Worm (Caenorhabditis elegans): Measurements from ENCODE around the gene jmjd-4.

Gene jmjd-4

DNA sequence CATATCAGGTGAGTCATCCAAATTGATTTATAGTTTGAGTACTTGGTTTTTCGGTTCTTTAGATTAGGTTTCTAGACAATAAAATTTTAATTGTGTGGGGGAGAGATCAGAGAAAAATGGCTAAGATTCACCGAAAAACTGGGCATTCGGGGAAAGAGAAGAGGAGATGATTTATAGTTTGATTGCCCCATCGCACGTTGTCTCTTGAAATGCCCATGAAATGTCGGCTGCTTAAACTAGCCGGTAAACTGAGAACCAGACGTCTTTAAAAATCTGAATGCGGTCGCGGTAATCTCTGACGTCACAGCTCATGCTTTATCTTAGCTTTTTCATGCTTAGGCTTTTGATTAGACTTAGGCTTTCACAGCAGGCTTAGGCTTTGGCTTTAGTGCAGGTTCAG lies 36.9 kb downstream of the jmjd-4 start:
- TF ChIP-seq ceh-16 (tag; optimal IDR thresholded peaks at IDR 0.05) = no peak
- TF ChIP-seq snpc-4 (tag; optimal IDR thresholded peaks at IDR 0.05) = peak; percentile 80
- TF ChIP-seq ceh-82 (tag; optimal IDR thresholded peaks at IDR 0.05) = no peak

DNA sequence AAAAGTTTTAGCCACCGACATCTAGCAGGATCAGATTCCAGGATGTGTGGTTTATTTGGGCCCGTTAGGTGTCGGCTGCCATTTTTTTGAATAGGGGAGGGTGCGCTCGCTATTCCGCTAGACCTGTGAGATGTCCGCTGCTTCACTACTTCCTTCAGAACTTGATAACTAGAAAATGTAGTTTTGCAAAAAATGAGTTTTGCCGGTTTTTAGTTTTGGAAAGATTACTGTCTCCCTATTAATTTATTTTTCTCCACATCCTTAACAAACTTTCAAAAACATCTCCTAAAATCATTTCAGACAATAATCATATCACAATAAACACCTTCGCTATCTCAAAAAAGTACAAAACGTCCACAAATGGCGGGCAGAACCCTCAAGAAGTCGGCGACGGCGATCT lies 39.0 kb downstream of the jmjd-4 start, which contains the start of gene vglu-2:
vglu-2 (plus strand) TSS at position 301 of the 400 bp plus-strand sequence.
- no peak for TF ChIP-seq peb-1 (tag; optimal IDR thresholded peaks at IDR 0.05)

DNA sequence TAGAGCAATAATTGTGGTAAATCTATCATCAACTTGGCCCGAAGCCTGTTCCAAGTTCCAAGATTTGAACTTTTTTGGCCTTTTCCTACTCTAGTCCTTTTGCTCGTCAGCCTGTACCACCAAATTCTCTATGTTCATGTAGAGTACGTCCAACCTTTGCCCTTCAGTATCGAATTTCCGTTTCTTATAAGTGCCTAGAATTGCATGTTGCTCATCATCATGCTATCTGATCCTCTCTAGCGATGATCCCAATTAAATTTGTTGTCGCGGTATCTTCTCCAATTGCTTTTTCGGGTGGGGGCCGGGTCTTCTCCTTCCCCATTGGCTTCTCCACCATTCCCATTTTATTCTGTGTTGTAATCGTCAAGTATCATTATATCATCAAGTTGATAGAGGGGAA lies 39.9 kb downstream of the jmjd-4 start:
- no peak for TF ChIP-seq unc-39 (tag; optimal IDR thresholded peaks at IDR 0.05)
- TF ChIP-seq ZK546.5 (tag; optimal IDR thresholded peaks at IDR 0.05) = no peak
- TF ChIP-seq gmeb-1 (tag; optimal IDR thresholded peaks at IDR 0.05) = no peak
- no peak for TF ChIP-seq lsy-2 (tag; optimal IDR thresholded peaks at IDR 0.05)
- no peak for TF ChIP-seq aly-2 (tag; optimal IDR thresholded peaks at IDR 0.05)
- no peak for TF ChIP-seq elt-1 (tag; optimal IDR thresholded peaks at IDR 0.05)
- no peak for TF ChIP-seq unc-55 (GFP tag; optimal IDR thresholded peaks at IDR 0.05)
- no peak for TF ChIP-seq elt-3 (tag; optimal IDR thresholded peaks at IDR 0.05)
- TF ChIP-seq sma-9 (GFP tag; optimal IDR thresholded peaks at IDR 0.05) = no peak
- TF ChIP-seq sma-9 (tag; optimal IDR thresholded peaks at IDR 0.05) = no peak
- TF ChIP-seq zag-1 (tag; optimal IDR thresholded peaks at IDR 0.05) = no peak
- no peak for TF ChIP-seq sem-4 (tag; optimal IDR thresholded peaks at IDR 0.05)
- no peak for TF ChIP-seq mdl-1 (tag; optimal IDR thresholded peaks at IDR 0.05)
- TF ChIP-seq alr-1 (tag; optimal IDR thresholded peaks at IDR 0.05) = no peak
- no peak for TF ChIP-seq ceh-16 (tag; optimal IDR thresholded peaks at IDR 0.05)
- TF ChIP-seq crh-2 (tag; optimal IDR thresholded peaks at IDR 0.05) = no peak
- TF ChIP-seq lin-39 (tag; optimal IDR thresholded peaks at IDR 0.05) = no peak
- TF ChIP-seq nhr-6 (tag; optimal IDR thresholded peaks at IDR 0.05) = no peak

DNA sequence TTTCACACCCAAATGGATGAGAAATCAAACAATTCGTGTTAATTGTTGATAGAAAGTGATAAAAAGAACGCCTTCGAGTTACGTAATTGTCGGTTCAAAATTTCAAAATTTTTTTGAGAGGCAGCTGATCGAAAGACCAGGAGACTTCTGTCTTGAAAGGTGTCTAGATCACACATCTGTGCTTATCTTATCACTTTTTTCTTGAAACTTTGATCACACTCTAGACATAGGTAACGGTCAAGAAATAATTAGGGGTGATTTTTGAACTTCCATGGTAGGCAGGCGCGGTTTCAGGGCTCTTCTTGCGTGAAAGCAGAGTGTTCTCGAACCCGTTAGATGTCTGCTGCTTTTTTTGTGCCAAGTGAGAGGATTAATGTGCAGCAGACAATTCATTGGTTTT lies 40.5 kb downstream of the jmjd-4 start:
- TF ChIP-seq ZK546.5 (tag; optimal IDR thresholded peaks at IDR 0.05) = no peak
- no peak for TF ChIP-seq gmeb-1 (tag; optimal IDR thresholded peaks at IDR 0.05)
- TF ChIP-seq unc-39 (tag; optimal IDR thresholded peaks at IDR 0.05) = no peak
- no peak for TF ChIP-seq nhr-10 (tag; optimal IDR thresholded peaks at IDR 0.05)
- no peak for TF ChIP-seq fos-1 (tag; optimal IDR thresholded peaks at IDR 0.05)
- no peak for TF ChIP-seq R02D3.7 (tag; optimal IDR thresholded peaks at IDR 0.05)
- TF ChIP-seq sma-9 (GFP tag; optimal IDR thresholded peaks at IDR 0.05) = no peak
- no peak for TF ChIP-seq sma-9 (tag; optimal IDR thresholded peaks at IDR 0.05)
- TF ChIP-seq snpc-4 (tag; optimal IDR thresholded peaks at IDR 0.05) = no peak
- no peak for TF ChIP-seq nhr-237 (tag; optimal IDR thresholded peaks at IDR 0.05)
- TF ChIP-seq F13H6.1 (tag; optimal IDR thresholded peaks at IDR 0.05) = no peak
- no peak for TF ChIP-seq elt-1 (tag; optimal IDR thresholded peaks at IDR 0.05)
- TF ChIP-seq dmd-4 (tag; optimal IDR thresholded peaks at IDR 0.05) = no peak
- TF ChIP-seq mdl-1 (tag; optimal IDR thresholded peaks at IDR 0.05) = no peak
- TF ChIP-seq lin-39 (tag; optimal IDR thresholded peaks at IDR 0.05) = no peak
- no peak for TF ChIP-seq sem-4 (tag; optimal IDR thresholded peaks at IDR 0.05)
- TF ChIP-seq nhr-12 (tag; optimal IDR thresholded peaks at IDR 0.05) = no peak

DNA sequence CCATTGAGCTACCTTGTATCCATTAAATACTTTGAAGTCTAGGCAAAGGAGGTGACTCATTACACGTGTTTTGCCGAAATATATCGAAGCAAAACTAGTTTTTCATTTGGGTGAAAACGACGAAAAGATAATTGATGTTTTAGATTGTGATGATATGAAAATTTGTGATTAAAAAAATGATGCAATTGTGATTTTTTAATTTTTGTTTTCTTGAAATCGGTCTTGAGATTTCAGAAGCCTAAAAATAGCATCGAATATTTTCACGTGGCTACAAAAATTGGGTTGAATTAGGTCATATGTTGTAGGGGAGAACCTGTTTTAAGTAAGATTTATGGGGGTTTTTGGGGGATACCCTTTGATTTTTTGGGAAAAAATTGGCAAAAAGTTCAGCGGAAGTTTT lies 43.3 kb downstream of the jmjd-4 start:
- TF ChIP-seq lsy-2 (tag; optimal IDR thresholded peaks at IDR 0.05) = peak in 1 of 2 experiments; percentile 5
- TF ChIP-seq nhr-129 (tag; optimal IDR thresholded peaks at IDR 0.05) = peak; percentile 77
- TF ChIP-seq sma-9 (GFP tag; optimal IDR thresholded peaks at IDR 0.05) = peak; percentile 48
- TF ChIP-seq sma-9 (tag; optimal IDR thresholded peaks at IDR 0.05) = no peak
- peak; percentile 63 for TF ChIP-seq fos-1 (tag; optimal IDR thresholded peaks at IDR 0.05)
- TF ChIP-seq mdl-1 (tag; optimal IDR thresholded peaks at IDR 0.05) = no peak
- TF ChIP-seq elt-1 (tag; optimal IDR thresholded peaks at IDR 0.05) = no peak
- TF ChIP-seq nhr-25 (tag; optimal IDR thresholded peaks at IDR 0.05) = peak; percentile 77
- peak; percentile 22 for TF ChIP-seq crh-2 (tag; optimal IDR thresholded peaks at IDR 0.05)
- TF ChIP-seq blmp-1 (tag; optimal IDR thresholded peaks at IDR 0.05; ENCODE audit: insufficient read depth) = peak; percentile 19
- peak; percentile 25 for TF ChIP-seq sma-3 (GFP tag; optimal IDR thresholded peaks at IDR 0.05)
- no peak for TF ChIP-seq unc-55 (GFP tag; optimal IDR thresholded peaks at IDR 0.05)

DNA sequence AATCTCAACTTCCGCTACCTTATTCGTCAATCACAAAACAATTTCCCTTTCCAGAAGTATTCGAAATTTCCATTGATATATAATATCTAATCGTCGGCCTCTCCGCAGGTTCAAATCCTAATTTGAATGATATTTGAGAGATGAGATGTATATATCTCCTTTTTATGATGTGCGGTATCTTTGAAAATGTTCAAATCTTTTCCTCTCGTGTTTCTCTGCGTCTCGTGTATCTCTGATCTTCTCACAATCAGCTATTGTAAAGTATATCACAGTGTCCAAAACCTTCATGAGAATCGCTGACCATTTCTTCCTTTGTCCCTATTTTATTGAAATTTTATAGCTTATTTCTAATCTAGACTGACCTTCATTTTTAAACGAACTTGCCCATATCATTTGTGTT lies 44.0 kb downstream of the jmjd-4 start:
- no peak for TF ChIP-seq aly-2 (tag; optimal IDR thresholded peaks at IDR 0.05)
- no peak for TF ChIP-seq sma-3 (GFP tag; optimal IDR thresholded peaks at IDR 0.05)
- TF ChIP-seq ztf-4 (tag; optimal IDR thresholded peaks at IDR 0.05) = no peak
- no peak for TF ChIP-seq lin-11 (tag; optimal IDR thresholded peaks at IDR 0.05)
- TF ChIP-seq skn-1 (tag; optimal IDR thresholded peaks at IDR 0.05) = no peak
- no peak for TF ChIP-seq lin-13 (GFP tag; optimal IDR thresholded peaks at IDR 0.05)
- TF ChIP-seq ztf-1 (GFP tag; conservative IDR thresholded peaks at IDR 0.05) = no peak
- TF ChIP-seq sma-9 (GFP tag; optimal IDR thresholded peaks at IDR 0.05) = peak; percentile 9
- TF ChIP-seq sma-9 (tag; optimal IDR thresholded peaks at IDR 0.05) = no peak
